Worm (Caenorhabditis elegans) whole organism, early embryonic: ENCODE results near the gene sfxn-1.2.

Experiments used
- B0310.2 ChIP-seq: sonication (generic microtip); optimal IDR thresholded peaks from 2 replicates; lab custom pipeline; 2016; ENCODE audit warnings: mild to moderate bottlenecking, missing genetic modification characterization, missing compliant biosample characterization
- aly-1 ChIP-seq: sonication (generic microtip); optimal IDR thresholded peaks from 2 replicates; lab custom pipeline; 2016; ENCODE audit warnings: missing genetic modification characterization, missing compliant biosample characterization
- ama-1 ChIP-seq: fragments of 150-350 bp; optimal IDR thresholded peaks from 2 replicates; lab custom pipeline; 2014
- ceh-13 ChIP-seq: fragments of 200-800 bp; sonication (Bioruptor generic); optimal IDR thresholded peaks from 2 replicates; lab custom pipeline; 2018; ENCODE audit warnings: mild to moderate bottlenecking, missing genetic modification characterization, missing compliant biosample characterization
- ceh-36 ChIP-seq: sonication (generic microtip); optimal IDR thresholded peaks from 2 replicates; lab custom pipeline; 2016; ENCODE audit warnings: missing genetic modification characterization, inconsistent platforms, missing compliant biosample characterization
- ets-7 ChIP-seq: sonication (generic microtip); optimal IDR thresholded peaks from 2 replicates; lab custom pipeline; 2016; ENCODE audit warnings: missing genotype, missing genetic modification characterization, missing compliant biosample characterization
- hmbx-1 ChIP-seq: sonication (generic microtip); optimal IDR thresholded peaks from 2 replicates; lab custom pipeline; 2016; ENCODE audit warnings: mild to moderate bottlenecking, missing genetic modification characterization, missing compliant biosample characterization
- hmg-4 ChIP-seq: fragments of 200-800 bp; sonication (Bioruptor generic); optimal IDR thresholded peaks from 2 replicates; lab custom pipeline; 2018; ENCODE audit warnings: mild to moderate bottlenecking, missing genetic modification characterization, missing compliant biosample characterization
- hnd-1 ChIP-seq: sonication (generic microtip); optimal IDR thresholded peaks from 2 replicates; lab custom pipeline; 2016; ENCODE audit warnings: missing genetic modification characterization, missing compliant biosample characterization
- tbx-11 ChIP-seq: fragments of 200-800 bp; sonication (Bioruptor generic); IDR thresholded peaks from 2 replicates; pipeline ENCODE4 v1.3.6; 2022; ENCODE audit warnings: missing genetic modification characterization, missing compliant biosample characterization
- tbx-37 ChIP-seq: fragments of 200-800 bp; sonication (Bioruptor generic); conservative IDR thresholded peaks from 2 replicates; pipeline ENCODE4 v1.3.6; 2022; ENCODE audit warnings: missing genetic modification reagents, missing genetic modification characterization, missing compliant biosample characterization
- tra-4 ChIP-seq: sonication (generic microtip); optimal IDR thresholded peaks from 2 replicates; lab custom pipeline; 2017; ENCODE audit warnings: missing genetic modification characterization, missing compliant biosample characterization

DNA sequence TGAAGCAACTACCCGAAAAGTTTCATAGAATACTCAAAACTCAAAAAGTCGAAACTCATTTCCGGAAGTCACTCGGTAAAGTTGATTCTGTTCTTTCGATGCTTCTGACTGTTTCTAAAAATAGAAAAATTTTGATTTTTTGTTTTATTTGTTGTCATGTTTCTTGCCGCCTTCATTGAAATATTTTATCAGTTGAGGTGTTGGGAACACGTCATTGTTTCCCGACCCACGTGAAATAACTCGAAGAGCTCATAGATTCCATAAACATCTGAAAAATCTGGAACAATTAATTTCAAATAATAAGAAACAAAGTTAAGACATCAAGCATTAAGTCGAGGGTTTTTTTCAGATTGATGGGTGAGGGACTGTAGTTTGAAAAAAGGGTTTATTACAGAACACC, 30.9 kb upstream of the sfxn-1.2 start:
- TF ChIP-seq aly-1: no peak
- TF ChIP-seq ama-1 (lab: Kevin White, UChicago): no peak
- no peak for TF ChIP-seq tbx-37
- no peak for TF ChIP-seq hnd-1 (tag; lab: Kevin White, UChicago)
- TF ChIP-seq ceh-13 (GFP tag; lab: Kevin White, UChicago): no peak
- no peak for TF ChIP-seq ets-7
- no peak for TF ChIP-seq B0310.2 (tag; lab: Kevin White, UChicago)
- no peak for TF ChIP-seq ceh-36
- TF ChIP-seq tbx-11 (GFP tag; lab: Robert Waterston, UW): no peak
- no peak for TF ChIP-seq hmbx-1 (tag; lab: Kevin White, UChicago)
- no peak for TF ChIP-seq tra-4 (tag; lab: Kevin White, UChicago)
- TF ChIP-seq hmg-4 (GFP tag; lab: Kevin White, UChicago): no peak
